Worm (Caenorhabditis elegans) whole organism, L3 larva: ENCODE results near the gene Y52E8A.2.

ENCODE experiments used
- ama-1 ChIP-seq: fragments of 150-350 bp; optimal IDR thresholded peaks from 2 replicates; lab custom pipeline; 2018
- elt-3 ChIP-seq, 3 experiments: fragments of 150-350 bp in 1 of 3; sonication (generic microtip) in 2 of 3; optimal IDR thresholded peaks; 2 replicates in 2 of 3; 4 replicates in 1 of 3; lab custom pipeline; 2014 to 2017; ENCODE audit warnings: missing biosample characterization in 3 of 3, missing genetic modification characterization in 3 of 3
- pha-4 ChIP-seq: fragments of 150-350 bp; optimal IDR thresholded peaks from 2 replicates; lab custom pipeline; 2014; ENCODE audit warnings: missing biosample characterization, missing genetic modification reagents, missing genetic modification characterization

DNA sequence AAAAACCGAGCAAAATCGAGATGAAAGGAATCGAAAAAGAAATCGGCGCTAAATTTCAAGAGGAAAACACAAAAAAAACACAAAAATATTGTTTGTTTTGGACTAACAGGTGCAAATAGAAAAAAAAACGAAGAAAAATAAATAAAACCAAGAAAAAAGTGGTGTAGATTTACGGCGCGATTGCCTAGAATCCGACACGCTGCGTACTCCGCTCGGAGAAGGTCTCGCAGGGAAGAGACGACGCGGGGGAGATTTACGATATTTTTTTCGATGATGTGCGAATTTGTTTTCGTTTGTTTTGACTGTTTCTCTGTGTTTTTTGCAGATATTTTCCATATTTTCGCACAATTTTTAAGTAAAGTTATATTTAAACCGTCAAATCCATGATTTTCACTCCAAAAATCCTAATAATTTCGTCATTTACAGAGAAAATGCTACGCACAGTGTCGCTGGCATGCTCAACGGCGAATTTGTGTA is 21.4 kb upstream of the Y52E8A.2 start, which contains the start of gene sco-1:
- peak; percentile 100 for TF ChIP-seq pha-4
- peak; percentile 63 for TF ChIP-seq ama-1 (lab: Kevin White, UChicago)
- TF ChIP-seq elt-3 (tag; optimal IDR thresholded peaks at IDR 0.05; lab: Kevin White, UChicago): no peak
